Worm (Caenorhabditis elegans) whole organism, dauer: Measurements from ENCODE around the gene zip-1.

Experiments used
- unc-62 ChIP-seq: sonication (generic microtip); optimal IDR thresholded peaks from 2 replicates; lab custom pipeline; 2017; ENCODE audit warnings: missing biosample characterization, missing genetic modification reagents, missing genetic modification characterization

Gene zip-1

ce11 chrIII:12344940-12345339, 11.4 kb downstream of the zip-1 start:
- TF ChIP-seq unc-62 (GFP tag; lab: Kevin White, UChicago) = no peak

DNA sequence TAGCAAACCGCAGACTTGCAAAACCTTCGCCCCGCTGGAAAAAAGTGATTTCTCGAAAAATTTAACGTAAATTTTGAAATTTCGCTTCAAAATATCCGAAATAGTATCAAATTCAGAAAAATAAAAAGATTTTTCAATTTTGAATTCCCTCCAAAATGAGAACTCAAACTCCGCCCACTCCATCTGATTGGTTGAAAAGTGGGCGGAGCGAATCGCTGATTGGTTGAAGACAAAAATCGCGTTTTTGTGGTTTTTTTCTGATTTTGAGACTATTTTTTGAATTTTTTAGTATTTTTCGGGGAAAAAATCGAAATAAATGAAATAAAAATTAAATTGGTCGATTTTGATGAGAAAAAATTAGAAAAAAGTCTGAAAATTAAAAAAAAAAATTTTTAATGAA, 15.5 kb downstream of the zip-1 start:
- TF ChIP-seq unc-62 (GFP tag; lab: Kevin White, UChicago) = no peak

DNA sequence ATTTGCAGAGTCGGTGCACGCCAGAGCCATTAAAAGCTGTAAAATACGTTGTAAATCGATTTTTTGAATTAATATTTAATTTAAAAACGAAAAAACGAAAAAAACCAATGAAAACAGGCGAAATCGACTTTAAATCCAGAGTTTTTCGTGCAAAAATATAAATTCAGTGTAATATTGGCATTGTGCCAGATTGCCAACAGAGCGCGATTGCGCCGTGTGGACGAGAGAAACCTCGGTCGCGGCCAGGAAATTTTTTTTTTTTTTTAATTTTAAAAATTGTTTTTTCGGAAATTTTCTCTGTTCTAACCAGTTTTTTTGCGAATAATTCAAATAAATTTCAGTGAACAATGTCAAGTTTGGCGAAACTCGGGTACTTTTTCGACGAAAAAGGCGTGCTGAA, 17.8 kb downstream of the zip-1 start, which contains the start of the genes pph-4.1 and Y75B8A.31:
TSS of gene pph-4.1 (minus strand) at position 36 of the 400 bp plus-strand sequence.
TSS of gene Y75B8A.31 (plus strand) at position 342 of the 400 bp plus-strand sequence.
- TF ChIP-seq unc-62 (GFP tag; lab: Kevin White, UChicago) = no peak

DNA sequence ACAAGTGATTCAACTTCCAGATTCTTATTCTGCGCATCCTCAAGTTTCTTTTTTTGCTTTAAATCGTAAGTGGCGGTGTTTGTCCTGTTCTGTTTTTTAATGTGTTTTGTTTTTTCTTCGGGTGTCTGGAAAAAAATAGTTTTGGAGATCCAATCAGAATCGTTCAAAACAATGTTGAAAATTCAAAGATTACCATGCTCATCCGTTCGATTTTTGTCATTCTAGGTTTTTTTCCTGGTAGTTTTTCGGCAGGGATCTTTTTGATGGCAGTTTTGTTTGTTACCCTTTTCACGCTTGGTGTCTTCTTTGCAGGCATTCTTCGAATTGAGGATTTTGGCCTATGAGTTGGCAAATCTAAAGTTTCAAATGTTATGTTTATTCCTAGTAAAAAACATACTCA, 23.0 kb downstream of the zip-1 start:
- TF ChIP-seq unc-62 (GFP tag; lab: Kevin White, UChicago) = no peak

DNA sequence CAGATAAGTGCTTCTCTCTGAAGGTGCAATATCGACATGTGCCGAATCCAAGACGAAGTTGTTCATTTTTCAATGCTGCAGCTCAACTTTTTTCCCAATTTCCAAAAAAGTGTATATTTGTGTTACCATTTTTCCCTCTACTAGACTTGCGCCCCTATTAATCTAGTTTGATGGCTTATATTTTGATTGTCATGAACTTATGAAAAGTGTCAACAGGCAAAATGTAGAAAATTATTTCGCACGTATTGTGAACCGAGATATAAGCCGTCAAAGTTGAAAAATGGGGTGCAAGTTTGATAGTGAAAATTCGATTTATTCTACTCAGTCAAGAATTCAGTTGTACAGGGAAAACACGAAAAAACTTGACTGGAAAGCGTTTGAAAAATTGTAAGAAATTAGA, 24.9 kb downstream of the zip-1 start, which contains the start of gene Y75B8A.32:
TSS of gene Y75B8A.32 (minus strand) at position 101 of the 400 bp plus-strand sequence.
- TF ChIP-seq unc-62 (GFP tag; lab: Kevin White, UChicago) = no peak

- TF ChIP-seq unc-62 (GFP tag; lab: Kevin White, UChicago) = no peak
Measured at ce11 chrIII:12359265-12359664, 25.7 kb downstream of the zip-1 start, which contains the start of gene Y75B8A.34. Gene Y75B8A.34 (plus strand): TSS chrIII:12359565.

DNA sequence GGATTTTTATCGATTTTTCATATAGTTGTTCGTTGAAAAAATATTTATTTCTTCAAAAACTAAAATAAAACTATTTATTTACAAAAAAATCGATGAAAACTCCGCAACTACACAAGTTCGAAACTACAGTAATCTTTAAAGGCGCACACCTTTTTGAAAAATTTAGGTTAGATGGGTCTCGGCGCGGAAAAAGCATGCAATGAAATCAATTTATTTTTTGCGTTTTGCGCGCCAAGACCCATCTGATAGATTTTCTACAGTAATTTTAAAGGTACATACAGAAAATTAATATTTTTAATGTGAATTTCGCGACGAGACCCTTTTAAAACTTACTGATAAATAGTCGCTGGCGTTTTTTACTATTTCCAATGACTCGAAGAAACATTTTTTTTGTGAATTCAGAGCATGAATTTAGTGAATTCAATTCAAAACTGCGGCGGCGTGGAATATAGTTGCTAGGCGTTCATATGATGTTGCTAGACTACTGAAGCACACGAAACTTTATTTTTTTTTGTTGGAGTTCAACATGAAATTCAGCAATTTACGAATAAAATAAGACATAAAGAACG, 33.5 kb downstream of the zip-1 start, which contains the start of gene Y75B8A.33:
TSS of gene Y75B8A.33 (minus strand) at position 385 of the 569 bp plus-strand sequence.
- no peak for TF ChIP-seq unc-62 (GFP tag; lab: Kevin White, UChicago)

DNA sequence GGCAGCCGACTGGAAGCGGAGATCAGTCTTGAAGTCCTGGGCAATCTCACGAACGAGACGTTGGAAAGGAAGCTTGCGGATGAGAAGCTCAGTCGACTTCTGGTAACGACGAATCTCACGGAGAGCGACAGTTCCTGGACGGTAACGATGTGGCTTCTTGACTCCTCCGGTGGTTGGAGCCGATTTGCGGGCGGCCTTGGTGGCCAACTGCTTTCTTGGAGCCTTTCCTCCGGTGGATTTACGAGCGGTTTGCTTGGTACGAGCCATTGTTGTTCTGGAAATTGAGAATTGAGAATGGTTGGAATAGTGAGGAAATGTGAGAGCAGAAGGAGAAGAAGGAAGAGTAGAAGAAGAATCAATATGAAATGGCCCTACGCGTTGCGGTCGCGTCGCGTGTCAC, 34.3 kb downstream of the zip-1 start:
- no peak for TF ChIP-seq unc-62 (GFP tag; lab: Kevin White, UChicago)

DNA sequence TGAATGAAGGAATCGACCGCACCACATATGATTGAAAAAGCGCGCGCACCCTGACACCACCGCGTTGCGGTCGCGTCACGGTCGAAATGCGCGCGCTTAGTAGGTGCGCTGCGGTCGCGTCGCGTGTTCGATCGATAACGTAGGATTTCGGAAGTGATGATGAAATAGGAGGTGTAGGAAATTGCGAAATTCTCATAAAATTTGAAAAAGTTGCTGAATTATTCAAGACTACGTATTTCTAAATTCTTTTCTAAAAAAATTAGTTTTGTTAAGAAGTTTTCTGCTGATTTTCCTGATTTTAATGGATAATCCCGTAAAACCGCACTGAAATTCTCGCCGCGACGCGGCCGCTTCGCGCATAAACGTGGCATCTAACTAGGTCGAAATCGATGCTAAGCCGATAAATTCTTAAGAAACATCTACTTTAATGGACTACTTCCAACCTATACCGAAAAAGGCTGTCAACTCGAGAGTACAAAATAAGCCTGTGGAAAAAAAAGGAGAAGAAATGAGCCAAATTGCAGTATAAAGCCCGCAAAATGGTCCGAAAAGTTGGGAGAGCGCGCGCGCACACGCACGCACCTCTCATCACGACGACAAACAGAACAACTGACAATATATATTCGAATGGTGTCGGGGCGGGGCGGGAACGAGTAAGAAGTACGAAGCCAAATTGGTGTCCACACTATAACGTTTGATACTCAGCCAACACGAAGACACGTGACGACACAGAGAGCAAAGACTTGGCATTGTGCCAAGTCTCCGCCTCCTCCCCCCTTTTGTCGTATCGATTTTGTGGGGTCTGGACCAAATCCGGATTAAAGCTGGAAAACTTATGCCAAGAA, 35.1 kb downstream of the zip-1 start, which contains the start of gene his-72:
TSS of gene his-72 (minus strand) at position 589 of the 845 bp plus-strand sequence.
- no peak for TF ChIP-seq unc-62 (GFP tag; lab: Kevin White, UChicago)

- TF ChIP-seq unc-62 (GFP tag; lab: Kevin White, UChicago) = no peak
Measured at ce11 chrIII:12369476-12369875, 35.9 kb downstream of the zip-1 start.

DNA sequence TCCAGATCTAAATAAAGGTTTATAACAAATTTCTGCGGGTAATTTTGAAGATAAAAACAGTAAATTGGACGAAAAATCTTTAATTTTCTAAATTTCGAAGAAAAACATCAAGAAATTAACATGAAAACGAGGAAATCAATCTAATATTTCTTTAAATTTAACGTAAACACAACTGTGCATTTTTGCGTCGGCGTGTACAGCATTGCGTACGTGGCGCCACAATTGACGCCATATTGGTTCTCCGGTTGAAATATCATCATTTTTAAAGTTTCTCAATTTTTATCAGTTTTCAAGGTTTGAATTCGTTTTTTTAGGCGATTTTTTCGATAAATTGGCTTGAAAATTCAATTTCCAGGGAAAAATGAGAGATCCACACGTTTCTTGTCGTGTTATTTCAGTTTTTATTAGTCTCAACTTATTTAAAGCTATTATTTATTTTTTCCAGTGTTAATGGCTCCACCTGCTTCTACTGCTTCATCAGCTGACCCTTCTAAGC, 36.5 kb downstream of the zip-1 start, which contains the start of gene rpt-6:
TSS of gene rpt-6 (plus strand) at position 446 of the 496 bp plus-strand sequence.
- TF ChIP-seq unc-62 (GFP tag; lab: Kevin White, UChicago) = no peak

ce11 chrIII:12372080-12373065, 38.8 kb downstream of the zip-1 start:
- no peak for TF ChIP-seq unc-62 (GFP tag; lab: Kevin White, UChicago)

DNA sequence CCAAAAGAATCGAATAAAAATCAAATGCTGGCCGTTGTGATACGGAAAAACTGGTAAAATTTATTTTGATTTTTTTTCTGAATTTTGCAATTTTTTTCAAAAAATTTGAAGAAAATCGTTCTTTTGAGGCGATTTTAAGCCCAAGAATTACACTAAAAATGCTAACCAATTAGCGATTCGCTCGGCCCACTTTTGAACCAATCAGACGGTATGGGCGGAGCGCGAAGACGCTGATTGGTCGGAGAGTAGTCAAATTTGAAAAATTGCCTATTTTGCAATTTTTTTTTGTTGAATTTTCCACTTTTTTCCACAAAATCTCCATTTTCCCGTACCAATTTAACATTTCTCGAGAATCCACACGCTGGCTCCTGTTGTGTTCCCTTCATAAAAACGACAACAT, 39.8 kb downstream of the zip-1 start:
- TF ChIP-seq unc-62 (GFP tag; lab: Kevin White, UChicago) = no peak

DNA sequence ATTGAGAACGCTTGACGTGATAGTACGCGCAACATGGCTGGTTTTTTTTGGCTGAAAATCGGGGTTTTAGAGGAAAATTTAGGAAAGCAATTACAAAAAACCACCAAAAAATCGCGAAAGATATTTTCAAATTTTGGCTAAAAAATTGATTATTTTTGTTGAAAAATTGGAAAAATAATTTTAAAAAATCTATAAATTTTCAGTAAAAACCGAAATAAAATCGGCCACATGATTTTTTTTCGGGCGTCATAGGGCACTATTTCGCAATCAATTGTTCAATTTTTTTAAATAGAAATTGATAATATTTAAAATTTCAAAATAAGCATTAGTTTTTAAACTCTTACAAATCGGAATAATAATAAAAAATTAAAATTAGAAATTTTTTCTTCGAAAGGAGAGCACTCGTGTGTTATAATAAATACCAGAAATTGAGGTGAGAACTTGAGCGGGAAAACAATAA, 40.3 kb downstream of the zip-1 start, which contains the start of gene glrx-5:
TSS of gene glrx-5 (minus strand) at position 51 of the 460 bp plus-strand sequence.
- no peak for TF ChIP-seq unc-62 (GFP tag; lab: Kevin White, UChicago)

ce11 chrIII:12375614-12376013, 42.1 kb downstream of the zip-1 start:
- no peak for TF ChIP-seq unc-62 (GFP tag; lab: Kevin White, UChicago)
